Fruit fly (Drosophila melanogaster) whole organism, embryonic: Measurements from ENCODE around the gene CG11741.

Experiments
- Ada2b ChIP-seq: fragments of 200-800 bp; sonication (Bioruptor generic); IDR thresholded peaks from 2 replicates; pipeline ENCODE4 v1.3.6; 2022; ENCODE audit warnings: missing biosample characterization, missing genetic modification characterization
- Adf1 ChIP-seq: fragments of 200-800 bp; sonication (Bioruptor generic); IDR thresholded peaks from 2 replicates; pipeline ENCODE4 v1.3.6; 2022; ENCODE audit warnings: missing biosample characterization, missing genetic modification characterization
- Atf-2 ChIP-seq: fragments of 200-800 bp; sonication (Bioruptor generic); optimal IDR thresholded peaks from 2 replicates; lab custom pipeline; 2016; ENCODE audit warnings: missing biosample characterization, missing genetic modification characterization
- Atf3 ChIP-seq: fragments of 200-800 bp; sonication (Bioruptor generic); optimal IDR thresholded peaks from 3 replicates; lab custom pipeline; 2016; ENCODE audit warnings: missing biosample characterization, missing genetic modification characterization
- Atf6 ChIP-seq: fragments of 200-800 bp; sonication (Bioruptor generic); IDR thresholded peaks from 2 replicates; pipeline ENCODE4 v1.3.6; 2022; ENCODE audit warnings: missing biosample characterization, missing genetic modification characterization
- B-H1 ChIP-seq: fragments of 200-800 bp; sonication (Bioruptor generic); IDR thresholded peaks from 3 replicates; pipeline ENCODE4 v1.3.6; 2022; ENCODE audit warnings: missing biosample characterization, missing genetic modification characterization
- CG11456 ChIP-seq: fragments of 200-800 bp; sonication (Bioruptor generic); IDR thresholded peaks from 3 replicates; pipeline ENCODE4 v1.3.6; 2022; ENCODE audit warnings: missing biosample characterization, missing genetic modification characterization
- CG11560 ChIP-seq: fragments of 200-800 bp; sonication (Bioruptor generic); IDR thresholded peaks from 3 replicates; pipeline ENCODE4 v1.3.6; 2022; ENCODE audit warnings: missing biosample characterization, missing genetic modification characterization
- CG12236 ChIP-seq: fragments of 200-800 bp; sonication (Bioruptor generic); optimal IDR thresholded peaks from 2 replicates; lab custom pipeline; 2016; ENCODE audit warnings: missing biosample characterization, missing genetic modification characterization
- CG12769 ChIP-seq: fragments of 200-800 bp; sonication (Bioruptor generic); optimal IDR thresholded peaks from 2 replicates; lab custom pipeline; 2019; ENCODE audit warnings: missing biosample characterization, mild to moderate bottlenecking, missing genetic modification characterization, moderate library complexity
- CG15514 ChIP-seq: fragments of 200-800 bp; sonication (Bioruptor generic); optimal IDR thresholded peaks from 3 replicates; lab custom pipeline; 2017; ENCODE audit warnings: missing biosample characterization, missing genetic modification characterization, mild to moderate bottlenecking, moderate library complexity, missing genetic modification reagents
- CG16815 ChIP-seq: fragments of 200-800 bp; sonication (Bioruptor generic); optimal IDR thresholded peaks from 3 replicates; lab custom pipeline; 2017; ENCODE audit warnings: missing biosample characterization, mild to moderate bottlenecking, missing genetic modification characterization
- CG18619 ChIP-seq: fragments of 200-800 bp; sonication (Bioruptor generic); optimal IDR thresholded peaks from 3 replicates; lab custom pipeline; 2017; ENCODE audit warnings: missing biosample characterization, mild to moderate bottlenecking, missing genetic modification characterization
- CG31388 ChIP-seq: fragments of 200-800 bp; sonication (Bioruptor generic); optimal IDR thresholded peaks from 2 replicates; lab custom pipeline; 2016; ENCODE audit warnings: missing biosample characterization, missing genetic modification characterization
- CG33213 ChIP-seq: fragments of 200-800 bp; sonication (Bioruptor generic); optimal IDR thresholded peaks from 3 replicates; lab custom pipeline; 2016; ENCODE audit warnings: missing biosample characterization, missing genetic modification characterization
- CG4404 ChIP-seq: fragments of 200-800 bp; sonication (Bioruptor generic); IDR thresholded peaks from 2 replicates; pipeline ENCODE4 v1.3.6; 2022; ENCODE audit warnings: missing biosample characterization, missing genetic modification characterization
- CG6689 ChIP-seq: fragments of 200-800 bp; sonication (Bioruptor generic); IDR thresholded peaks from 2 replicates; pipeline ENCODE4 v1.3.6; 2022; ENCODE audit warnings: missing biosample characterization, missing genetic modification characterization
- CG7271 ChIP-seq: fragments of 200-800 bp; sonication (Bioruptor generic); optimal IDR thresholded peaks from 2 replicates; lab custom pipeline; 2018; ENCODE audit warnings: missing biosample characterization, mild to moderate bottlenecking, missing genetic modification characterization, moderate library complexity
- CG7357 ChIP-seq: fragments of 200-800 bp; sonication (Bioruptor generic); IDR thresholded peaks from 3 replicates; pipeline ENCODE4 v1.3.6; 2022; ENCODE audit warnings: missing biosample characterization, missing genetic modification characterization
- CG7745 ChIP-seq: fragments of 200-800 bp; sonication (Bioruptor generic); optimal IDR thresholded peaks from 2 replicates; lab custom pipeline; 2018; ENCODE audit warnings: missing biosample characterization, mild to moderate bottlenecking, missing genetic modification characterization, moderate library complexity
- CG8765 ChIP-seq: fragments of 200-800 bp; sonication (Bioruptor generic); IDR thresholded peaks from 2 replicates; pipeline ENCODE4 v1.3.6; 2022; ENCODE audit warnings: missing biosample characterization, missing genetic modification characterization
- Chrac-16 ChIP-seq: fragments of 200-800 bp; sonication (Bioruptor generic); optimal IDR thresholded peaks from 3 replicates; lab custom pipeline; 2016; ENCODE audit warnings: missing biosample characterization, missing genetic modification characterization
- E2f2 ChIP-seq: fragments of 200-800 bp; sonication (Bioruptor generic); IDR thresholded peaks from 2 replicates; pipeline ENCODE4 v1.3.6; 2022; ENCODE audit warnings: missing biosample characterization, missing genetic modification characterization
- ERR ChIP-seq: fragments of 200-800 bp; sonication (Bioruptor generic); optimal IDR thresholded peaks from 2 replicates; lab custom pipeline; 2016; ENCODE audit warnings: missing biosample characterization, missing genetic modification characterization
- Elba2 ChIP-seq: fragments of 200-800 bp; sonication (Bioruptor generic); optimal IDR thresholded peaks from 3 replicates; lab custom pipeline; 2016; ENCODE audit warnings: missing biosample characterization, missing genetic modification characterization
- Ets65A ChIP-seq: fragments of 200-800 bp; sonication (Bioruptor generic); peaks from one replicate; lab custom pipeline; 2016; ENCODE audit warnings: missing biosample characterization, missing genetic modification characterization
- Fer3 ChIP-seq: fragments of 200-800 bp; sonication (Bioruptor generic); optimal IDR thresholded peaks from 2 replicates; lab custom pipeline; 2018; ENCODE audit warnings: missing biosample characterization, mild to moderate bottlenecking, missing genetic modification characterization, moderate library complexity
- Gug ChIP-seq: fragments of 200-800 bp; sonication (Bioruptor generic); IDR thresholded peaks from 4 replicates; pipeline ENCODE4 v1.3.6; 2022; ENCODE audit warnings: missing biosample characterization, missing genetic modification characterization
- H2.0 ChIP-seq: fragments of 200-800 bp; sonication (Bioruptor generic); IDR thresholded peaks from 2 replicates; pipeline ENCODE4 v1.3.6; 2022; ENCODE audit warnings: missing biosample characterization, missing genetic modification characterization
- Hey ChIP-seq: fragments of 200-800 bp; sonication (Bioruptor generic); optimal IDR thresholded peaks from 3 replicates; lab custom pipeline; 2018; ENCODE audit warnings: missing biosample characterization, mild to moderate bottlenecking, missing genetic modification characterization
- Optix ChIP-seq: fragments of 200-800 bp; sonication (Bioruptor generic); IDR thresholded peaks from 3 replicates; pipeline ENCODE4 v1.3.6; 2022; ENCODE audit warnings: missing biosample characterization, missing genetic modification characterization
- PHDP ChIP-seq: fragments of 200-800 bp; sonication (Bioruptor generic); optimal IDR thresholded peaks from 3 replicates; lab custom pipeline; 2018; ENCODE audit warnings: missing biosample characterization, mild to moderate bottlenecking, missing genetic modification characterization, moderate library complexity
- Side ChIP-seq: fragments of 200-800 bp; sonication (Bioruptor generic); optimal IDR thresholded peaks from 2 replicates; lab custom pipeline; 2016; ENCODE audit warnings: missing biosample characterization, missing genetic modification characterization
- Sox100B ChIP-seq: fragments of 200-800 bp; sonication (Bioruptor generic); optimal IDR thresholded peaks from 3 replicates; lab custom pipeline; 2018; ENCODE audit warnings: missing biosample characterization, mild to moderate bottlenecking, missing genetic modification characterization
- Sry-β ChIP-seq: fragments of 200-800 bp; sonication (Bioruptor generic); optimal IDR thresholded peaks from 2 replicates; lab custom pipeline; 2018; ENCODE audit warnings: missing biosample characterization, mild to moderate bottlenecking, missing genetic modification characterization, moderate library complexity
- Xbp1 ChIP-seq: fragments of 200-800 bp; sonication (Bioruptor generic); optimal IDR thresholded peaks from 3 replicates; lab custom pipeline; 2016; ENCODE audit warnings: missing biosample characterization, mild to moderate bottlenecking, missing genetic modification characterization
- abd-A ChIP-seq: fragments of 200-800 bp; sonication (Bioruptor generic); optimal IDR thresholded peaks from 3 replicates; lab custom pipeline; 2019; ENCODE audit warnings: missing biosample characterization, mild to moderate bottlenecking, missing genetic modification characterization, moderate library complexity
- ap ChIP-seq: fragments of 200-800 bp; sonication (Bioruptor generic); IDR thresholded peaks from 2 replicates; pipeline ENCODE4 v1.3.6; 2022; ENCODE audit warnings: missing biosample characterization, missing genetic modification characterization
- bbx ChIP-seq: fragments of 200-800 bp; sonication (Bioruptor generic); IDR thresholded peaks from 2 replicates; pipeline ENCODE4 v1.3.6; 2022; ENCODE audit warnings: missing biosample characterization, missing genetic modification characterization; ENCODE audit not compliant: partially characterized antibody
- ems ChIP-seq: fragments of 200-800 bp; sonication (Bioruptor generic); optimal IDR thresholded peaks from 3 replicates; lab custom pipeline; 2016; ENCODE audit warnings: missing biosample characterization, missing genetic modification characterization
- ftz-f1 ChIP-seq: fragments of 200-800 bp; sonication (Bioruptor generic); optimal IDR thresholded peaks from 2 replicates; lab custom pipeline; 2016; ENCODE audit warnings: missing biosample characterization, missing genetic modification characterization
- gem ChIP-seq: fragments of 200-800 bp; sonication (Bioruptor generic); optimal IDR thresholded peaks from 2 replicates; lab custom pipeline; 2019; ENCODE audit warnings: missing biosample characterization, mild to moderate bottlenecking, missing genetic modification characterization, moderate library complexity
- hkb ChIP-seq, 2 experiments: fragments of 200-800 bp in 1 of 2; fragments of >200 bp in 1 of 2; sonication (Bioruptor generic) in 1 of 2; IDR thresholded peaks in 1 of 2; optimal IDR thresholded peaks in 1 of 2; 2 replicates each; pipeline versions ENCODE4 v1.3.6 to Lab custom; 2017 to 2022; ENCODE audit warnings: missing biosample characterization in 1 of 2, missing genetic modification characterization in 1 of 2
- kay ChIP-seq: fragments of 200-800 bp; sonication (Bioruptor generic); optimal IDR thresholded peaks from 2 replicates; lab custom pipeline; 2016; ENCODE audit warnings: missing biosample characterization, missing genetic modification characterization
- mam ChIP-seq: fragments of 200-800 bp; sonication (Bioruptor generic); optimal IDR thresholded peaks from 3 replicates; lab custom pipeline; 2016; ENCODE audit warnings: missing biosample characterization, missing genetic modification characterization
- nau ChIP-seq: fragments of 200-800 bp; sonication (Bioruptor generic); optimal IDR thresholded peaks from 3 replicates; lab custom pipeline; 2017; ENCODE audit warnings: missing biosample characterization, mild to moderate bottlenecking, missing genetic modification characterization, missing genetic modification reagents
- ranshi ChIP-seq: fragments of 200-800 bp; sonication (Bioruptor generic); IDR thresholded peaks from 2 replicates; pipeline ENCODE4 v1.3.6; 2022; ENCODE audit warnings: missing biosample characterization, missing genetic modification characterization
- sens-2 ChIP-seq: fragments of 200-800 bp; sonication (Bioruptor generic); IDR thresholded peaks from 2 replicates; pipeline ENCODE4 v1.3.6; 2022; ENCODE audit warnings: missing biosample characterization, missing genetic modification characterization
- sima ChIP-seq: fragments of 200-800 bp; sonication (Bioruptor generic); optimal IDR thresholded peaks from 2 replicates; lab custom pipeline; 2016; ENCODE audit warnings: missing biosample characterization, missing genetic modification characterization
- wor ChIP-seq: fragments of 200-800 bp; sonication (Bioruptor generic); IDR thresholded peaks from 2 replicates; pipeline ENCODE4 v1.3.6; 2022; ENCODE audit warnings: missing biosample characterization, missing genetic modification characterization
- zfh2 ChIP-seq: fragments of 200-800 bp; sonication (Bioruptor generic); optimal IDR thresholded peaks from 2 replicates; lab custom pipeline; 2016; ENCODE audit warnings: missing biosample characterization, missing genetic modification characterization

The CG11741 gene

DNA sequence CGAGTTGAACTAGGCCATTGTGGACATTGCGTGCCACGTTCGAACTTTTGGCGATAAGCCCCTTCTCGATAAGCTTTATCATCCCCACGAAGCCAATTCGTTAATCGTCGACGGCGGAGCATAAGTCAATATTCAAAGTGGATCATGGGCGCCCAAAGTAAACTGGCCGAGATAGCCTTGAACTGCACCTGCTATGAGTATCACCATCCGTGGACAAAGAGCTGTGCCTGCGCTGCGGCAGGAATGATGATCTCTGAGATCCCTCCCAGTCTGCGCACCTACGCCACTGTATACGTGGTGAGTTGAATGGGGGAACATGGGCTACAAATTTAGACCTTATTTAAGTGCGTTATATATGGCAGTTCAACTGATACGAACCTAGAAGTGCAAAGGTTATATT lies 4.4 kb downstream of the CG11741 start (continued):
- TF ChIP-seq sens-2 (GFP tag; lab: Robert Waterston, UW), result 0 out of 2 replicates have a peak, but pooled peaks have one; percentile 15
- TF ChIP-seq CG7271 (tag; lab: Kevin White, UChicago), result no peak
- no peak for TF ChIP-seq H2.0 (GFP tag; lab: Robert Waterston, UW)
- peak; percentile 41 for TF ChIP-seq Fer3 (tag; lab: Kevin White, UChicago)
- 0 out of 2 replicates have a peak, but pooled peaks have one; percentile 41 for TF ChIP-seq ap (GFP tag; lab: Robert Waterston, UW)
- no peak for TF ChIP-seq Sry-β (GFP tag; lab: Kevin White, UChicago)
- peak; percentile 48; the same call in 1 of the 3 replicates for TF ChIP-seq CG11456 (GFP tag; lab: Robert Waterston, UW)
- TF ChIP-seq B-H1 (GFP tag; lab: Robert Waterston, UW), result no peak
- no peak for TF ChIP-seq ems (GFP tag; lab: Kevin White, UChicago)
- TF ChIP-seq ftz-f1 (GFP tag; lab: Kevin White, UChicago), result peak; percentile 19
- 0 out of 2 replicates have a peak, but pooled peaks have one; percentile 8 for TF ChIP-seq ranshi
- peak; percentile 20 for TF ChIP-seq CG15514
- peak; percentile 40; the same call in 1 of the 3 replicates for TF ChIP-seq CG11560 (tag; lab: Robert Waterston, UW)
- TF ChIP-seq CG12236, result no peak
- no peak for TF ChIP-seq CG33213 (GFP tag; lab: Kevin White, UChicago)
- no peak for TF ChIP-seq CG16815 (GFP tag; lab: Kevin White, UChicago)
- TF ChIP-seq mam (GFP tag; lab: Kevin White, UChicago), result peak; percentile 44
- peak; percentile 28 for TF ChIP-seq PHDP (tag; lab: Kevin White, UChicago)
- 0 out of 2 replicates have a peak, but pooled peaks have one; percentile 16 for TF ChIP-seq CG6689 (GFP tag; lab: Robert Waterston, UW)
- TF ChIP-seq Atf6 (GFP tag; lab: Robert Waterston, UW), result peak; percentile 42; the same call in 1 of the 2 replicates
- TF ChIP-seq CG7745 (tag; lab: Kevin White, UChicago), result no peak
- no peak for TF ChIP-seq CG4404
- no peak for TF ChIP-seq bbx (GFP tag; lab: Robert Waterston, UW)
- TF ChIP-seq nau (GFP tag; lab: Kevin White, UChicago), result no peak
- no peak for TF ChIP-seq hkb (optimal IDR thresholded peaks at IDR 0.05; lab: Kevin White, UChicago)
- peak; percentile 50 for TF ChIP-seq hkb (GFP tag; IDR thresholded peaks at IDR 0.05; lab: Robert Waterston, UW)
- peak; percentile 16; the same call in 1 of the 2 replicates for TF ChIP-seq Adf1 (GFP tag; lab: Robert Waterston, UW)
- no peak for TF ChIP-seq Optix (GFP tag; lab: Robert Waterston, UW)
- TF ChIP-seq abd-A (tag; lab: Kevin White, UChicago), result no peak
- no peak for TF ChIP-seq CG31388 (GFP tag; lab: Kevin White, UChicago)
- TF ChIP-seq CG12769 (tag; lab: Kevin White, UChicago), result peak; percentile 77
- peak; percentile 43 for TF ChIP-seq gem (tag; lab: Kevin White, UChicago)
- TF ChIP-seq Xbp1 (GFP tag; lab: Kevin White, UChicago), result peak; percentile 25
- peak; percentile 13 for TF ChIP-seq Side
- TF ChIP-seq E2f2 (GFP tag; lab: Robert Waterston, UW), result 0 out of 2 replicates have a peak, but pooled peaks have one; percentile 9
- TF ChIP-seq wor (GFP tag; lab: Robert Waterston, UW), result no peak
- no peak for TF ChIP-seq CG8765 (GFP tag; lab: Robert Waterston, UW)
- no peak for TF ChIP-seq Chrac-16 (GFP tag; lab: Kevin White, UChicago)
- TF ChIP-seq zfh2 (GFP tag; lab: Kevin White, UChicago), result peak; percentile 61
- no peak for TF ChIP-seq Atf3 (GFP tag; lab: Kevin White, UChicago)
- TF ChIP-seq Ets65A (GFP tag; lab: Kevin White, UChicago), result peak; percentile 82
- TF ChIP-seq Elba2 (GFP tag; lab: Kevin White, UChicago), result no peak
- no peak for TF ChIP-seq ERR
- TF ChIP-seq Atf-2 (GFP tag; lab: Kevin White, UChicago), result no peak
- 0 out of 3 replicates have a peak, but pooled peaks have one; percentile 20 for TF ChIP-seq CG7357
- TF ChIP-seq sima (GFP tag; lab: Kevin White, UChicago), result no peak
- no peak for TF ChIP-seq CG18619 (GFP tag; lab: Kevin White, UChicago)
- TF ChIP-seq Hey (tag; lab: Kevin White, UChicago), result no peak
- TF ChIP-seq kay (GFP tag; lab: Kevin White, UChicago), result no peak
- TF ChIP-seq Sox100B (GFP tag; lab: Kevin White, UChicago), result no peak
- TF ChIP-seq Ada2b (GFP tag; lab: Robert Waterston, UW), result peak; percentile 12; the same call in 1 of the 2 replicates
- TF ChIP-seq Gug (GFP tag; lab: Robert Waterston, UW), result peak; percentile 55; the same call in 2 of the 4 replicates
